Worm (Caenorhabditis elegans): ENCODE measurements around the gene sma-4.

sma-4 gene

ce11 chrIII:5838159-5839046, 22.4 kb downstream of the sma-4 start:
- TF ChIP-seq klf-2 (GFP tag; conservative IDR thresholded peaks at IDR 0.05), result no peak
- no peak for TF ChIP-seq tab-1 (GFP tag; IDR thresholded peaks at IDR 0.05)
- no peak for TF ChIP-seq ztf-23 (GFP tag; IDR thresholded peaks at IDR 0.05)
- TF ChIP-seq cog-1 (tag; optimal IDR thresholded peaks at IDR 0.05), result no peak
- TF ChIP-seq med-1 (GFP tag; optimal IDR thresholded peaks at IDR 0.05; ENCODE audit: insufficient read depth), result no peak
- TF ChIP-seq ref-1 (GFP tag; conservative IDR thresholded peaks at IDR 0.05), result no peak

DNA sequence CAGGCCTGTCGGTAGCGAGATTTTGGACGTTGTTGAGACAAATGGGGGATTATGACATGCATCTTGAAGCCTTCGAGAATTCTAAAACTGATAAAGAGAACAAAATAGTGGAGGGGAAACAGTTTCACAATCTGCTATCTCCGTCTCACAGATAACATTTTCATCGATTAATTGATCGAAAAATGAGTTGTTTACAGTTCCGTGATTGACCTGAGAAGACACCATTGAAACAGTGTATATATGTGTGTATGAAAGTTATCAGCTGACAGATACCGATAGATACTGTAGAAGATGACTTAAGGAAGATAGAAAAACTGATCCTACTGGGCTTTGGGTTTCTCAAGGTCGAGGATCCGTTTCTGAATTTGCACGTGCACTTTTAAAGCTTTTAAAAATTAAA, 23.1 kb downstream of the sma-4 start:
- no peak for TF ChIP-seq tab-1 (GFP tag; IDR thresholded peaks at IDR 0.05)
- no peak for TF ChIP-seq ref-1 (GFP tag; conservative IDR thresholded peaks at IDR 0.05)
- TF ChIP-seq cog-1 (tag; optimal IDR thresholded peaks at IDR 0.05), result no peak
- TF ChIP-seq med-1 (GFP tag; optimal IDR thresholded peaks at IDR 0.05; ENCODE audit: insufficient read depth), result no peak
- TF ChIP-seq klf-2 (GFP tag; conservative IDR thresholded peaks at IDR 0.05), result no peak
- TF ChIP-seq ztf-29 (GFP tag; IDR thresholded peaks at IDR 0.05), result no peak
- no peak for TF ChIP-seq ztf-23 (GFP tag; IDR thresholded peaks at IDR 0.05)
- TF ChIP-seq T22C8.4 (GFP tag; IDR thresholded peaks at IDR 0.05), result no peak
- no peak for TF ChIP-seq flt-1 (GFP tag; IDR thresholded peaks at IDR 0.05)

DNA sequence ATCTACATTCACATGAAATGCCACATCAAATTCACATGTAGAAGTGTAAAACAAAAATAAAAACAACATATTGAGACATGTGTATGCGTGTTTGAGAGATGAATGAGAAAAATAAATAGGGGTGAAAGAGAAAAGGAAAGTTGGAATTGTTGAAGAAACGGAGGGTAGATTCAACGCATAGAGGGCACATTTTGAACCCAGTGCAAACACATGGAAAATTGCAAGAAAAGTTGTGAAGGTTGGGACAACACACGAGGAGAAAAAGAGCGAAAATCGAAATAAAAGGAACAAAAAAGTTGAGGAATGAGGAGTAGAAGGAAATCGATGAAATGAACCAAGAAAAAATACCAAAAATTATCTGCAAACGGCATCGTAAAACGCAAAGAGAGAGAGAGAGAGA, 23.6 kb downstream of the sma-4 start:
- TF ChIP-seq klf-2 (GFP tag; conservative IDR thresholded peaks at IDR 0.05), result no peak
- no peak for TF ChIP-seq med-1 (GFP tag; optimal IDR thresholded peaks at IDR 0.05; ENCODE audit: insufficient read depth)
- TF ChIP-seq cog-1 (tag; optimal IDR thresholded peaks at IDR 0.05), result no peak
- TF ChIP-seq T22C8.4 (GFP tag; IDR thresholded peaks at IDR 0.05), result no peak
- TF ChIP-seq ztf-29 (GFP tag; IDR thresholded peaks at IDR 0.05), result no peak
- TF ChIP-seq ztf-23 (GFP tag; IDR thresholded peaks at IDR 0.05), result no peak
- no peak for TF ChIP-seq flt-1 (GFP tag; IDR thresholded peaks at IDR 0.05)
- no peak for TF ChIP-seq ref-1 (GFP tag; conservative IDR thresholded peaks at IDR 0.05)

- TF ChIP-seq med-1 (GFP tag; optimal IDR thresholded peaks at IDR 0.05; ENCODE audit: insufficient read depth) (no peak), flt-1 (GFP tag; IDR thresholded peaks at IDR 0.05) (no peak), cog-1 (tag; optimal IDR thresholded peaks at IDR 0.05) (no peak), T22C8.4 (GFP tag; IDR thresholded peaks at IDR 0.05) (no peak), klf-2 (GFP tag; conservative IDR thresholded peaks at IDR 0.05) (no peak), ztf-29 (GFP tag; IDR thresholded peaks at IDR 0.05) (no peak), tab-1 (GFP tag; IDR thresholded peaks at IDR 0.05) (no peak), ztf-23 (GFP tag; IDR thresholded peaks at IDR 0.05) (no peak)
Measured at ce11 chrIII:5840277-5840676, 24.2 kb downstream of the sma-4 start.

DNA sequence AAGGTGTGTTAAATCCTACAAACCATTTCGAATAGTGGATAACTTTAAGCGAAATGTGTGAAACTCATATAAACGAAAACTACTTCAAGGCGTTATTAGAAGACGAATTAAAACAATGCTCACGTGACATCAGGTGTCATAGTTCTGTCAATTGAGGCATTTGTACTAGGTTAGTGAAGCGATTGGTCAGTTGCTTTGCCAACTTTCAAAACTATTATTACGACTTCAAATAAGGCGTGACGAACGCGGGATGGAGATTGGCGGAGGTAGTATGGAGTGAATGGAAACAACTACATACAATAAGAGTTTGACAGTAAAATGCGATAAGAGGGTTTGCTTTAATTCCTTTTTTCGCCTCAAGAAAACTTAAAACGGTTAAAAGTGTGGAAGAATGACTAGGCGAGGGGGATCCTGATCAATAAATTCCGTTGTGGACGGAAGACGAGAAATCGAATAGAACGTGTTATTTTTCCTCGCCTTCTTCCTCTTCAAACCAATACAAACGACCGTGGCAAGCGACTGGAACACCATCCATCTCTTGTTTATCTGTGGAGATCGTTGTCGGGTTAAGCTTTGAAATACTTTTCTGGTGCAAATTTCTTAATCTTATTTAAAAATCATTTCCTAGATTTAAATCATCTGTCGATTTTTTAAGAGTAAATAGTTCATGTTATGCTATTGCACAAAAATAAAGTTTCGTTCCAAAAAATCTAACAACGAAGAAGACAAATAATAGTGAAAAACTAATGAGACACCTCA, 25.0 kb downstream of the sma-4 start:
- TF ChIP-seq ztf-29 (GFP tag; IDR thresholded peaks at IDR 0.05) (no peak), med-1 (GFP tag; optimal IDR thresholded peaks at IDR 0.05; ENCODE audit: insufficient read depth) (no peak), klf-2 (GFP tag; conservative IDR thresholded peaks at IDR 0.05) (no peak), T22C8.4 (GFP tag; IDR thresholded peaks at IDR 0.05) (no peak), flt-1 (GFP tag; IDR thresholded peaks at IDR 0.05) (no peak), cog-1 (tag; optimal IDR thresholded peaks at IDR 0.05) (no peak), ztf-23 (GFP tag; IDR thresholded peaks at IDR 0.05) (no peak), tab-1 (GFP tag; IDR thresholded peaks at IDR 0.05) (no peak)

- TF ChIP-seq klf-2 (GFP tag; conservative IDR thresholded peaks at IDR 0.05) (no peak), ztf-23 (GFP tag; IDR thresholded peaks at IDR 0.05) (no peak), T22C8.4 (GFP tag; IDR thresholded peaks at IDR 0.05) (no peak), med-1 (GFP tag; optimal IDR thresholded peaks at IDR 0.05; ENCODE audit: insufficient read depth) (no peak), cog-1 (tag; optimal IDR thresholded peaks at IDR 0.05) (no peak), tab-1 (GFP tag; IDR thresholded peaks at IDR 0.05) (no peak), flt-1 (GFP tag; IDR thresholded peaks at IDR 0.05) (no peak), ztf-29 (GFP tag; IDR thresholded peaks at IDR 0.05) (no peak), ref-1 (GFP tag; conservative IDR thresholded peaks at IDR 0.05) (no peak)
Measured at ce11 chrIII:5841676-5842075, 25.6 kb downstream of the sma-4 start.

DNA sequence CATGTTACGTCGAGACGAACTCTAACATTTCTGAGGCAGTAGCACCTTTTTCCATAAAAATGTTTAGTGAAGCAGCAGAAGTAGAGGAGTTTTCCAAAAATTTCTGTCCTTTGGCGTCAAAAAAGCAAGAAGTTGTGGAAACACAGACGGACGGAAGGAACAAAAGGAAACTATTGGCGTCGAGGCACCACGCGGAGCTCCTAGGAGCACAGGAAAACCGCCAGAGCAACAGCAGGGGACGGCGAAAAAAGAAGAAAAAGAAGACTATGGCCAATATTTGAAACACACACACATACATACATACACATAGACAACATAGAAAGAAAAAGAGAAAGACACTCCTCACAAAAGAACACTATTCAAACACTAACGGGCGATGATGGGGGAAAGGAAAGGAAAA, 26.9 kb downstream of the sma-4 start:
- no peak for TF ChIP-seq cog-1 (tag; optimal IDR thresholded peaks at IDR 0.05)
- no peak for TF ChIP-seq med-1 (GFP tag; optimal IDR thresholded peaks at IDR 0.05; ENCODE audit: insufficient read depth)
- no peak for TF ChIP-seq T22C8.4 (GFP tag; IDR thresholded peaks at IDR 0.05)
- TF ChIP-seq ztf-29 (GFP tag; IDR thresholded peaks at IDR 0.05), result no peak
- no peak for TF ChIP-seq flt-1 (GFP tag; IDR thresholded peaks at IDR 0.05)
- TF ChIP-seq ref-1 (GFP tag; conservative IDR thresholded peaks at IDR 0.05), result no peak
- no peak for TF ChIP-seq tab-1 (GFP tag; IDR thresholded peaks at IDR 0.05)
- TF ChIP-seq ztf-23 (GFP tag; IDR thresholded peaks at IDR 0.05), result no peak
- TF ChIP-seq klf-2 (GFP tag; conservative IDR thresholded peaks at IDR 0.05), result no peak

ce11 chrIII:5843662-5844061, 27.6 kb downstream of the sma-4 start:
- TF ChIP-seq med-1 (GFP tag; optimal IDR thresholded peaks at IDR 0.05; ENCODE audit: insufficient read depth) (no peak), tab-1 (GFP tag; IDR thresholded peaks at IDR 0.05) (no peak), ztf-29 (GFP tag; IDR thresholded peaks at IDR 0.05) (no peak), ztf-23 (GFP tag; IDR thresholded peaks at IDR 0.05) (no peak), cog-1 (tag; optimal IDR thresholded peaks at IDR 0.05) (no peak), klf-2 (GFP tag; conservative IDR thresholded peaks at IDR 0.05) (no peak), ref-1 (GFP tag; conservative IDR thresholded peaks at IDR 0.05) (no peak), T22C8.4 (GFP tag; IDR thresholded peaks at IDR 0.05) (no peak), flt-1 (GFP tag; IDR thresholded peaks at IDR 0.05) (no peak)

DNA sequence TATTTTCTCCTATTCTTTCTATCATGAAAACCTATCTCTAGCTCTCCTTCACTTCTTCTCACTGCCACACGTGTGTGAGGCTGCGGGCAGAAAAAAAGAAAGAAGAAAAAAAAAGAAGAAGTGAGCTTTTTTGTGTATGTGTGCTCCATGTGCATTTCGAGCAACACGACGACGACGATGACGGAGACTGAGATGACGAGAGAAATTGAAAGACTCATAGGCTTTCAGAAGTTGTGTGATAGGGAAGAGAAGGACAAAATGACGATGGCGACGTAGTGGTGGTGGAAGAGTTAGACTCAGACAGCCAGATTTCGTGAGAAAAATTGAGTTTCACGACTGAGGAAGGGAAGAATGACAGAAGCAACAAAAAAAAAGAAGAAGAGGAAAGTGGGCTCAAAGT, 29.5 kb downstream of the sma-4 start:
- no peak for TF ChIP-seq ztf-23 (GFP tag; IDR thresholded peaks at IDR 0.05)
- no peak for TF ChIP-seq cog-1 (tag; optimal IDR thresholded peaks at IDR 0.05)
- no peak for TF ChIP-seq klf-2 (GFP tag; conservative IDR thresholded peaks at IDR 0.05)
- no peak for TF ChIP-seq T22C8.4 (GFP tag; IDR thresholded peaks at IDR 0.05)

Data from whole organism, midembryonic.